Worm (Caenorhabditis elegans) whole organism, mixed stage, embryonic: Measurements from ENCODE around the gene dig-1.

Source experiments
- M03D4.4 ChIP-seq: sonication (generic microtip); optimal IDR thresholded peaks from 2 replicates; lab custom pipeline; 2017; ENCODE audit warnings: mild to moderate bottlenecking, missing genetic modification characterization, missing compliant biosample characterization
- ceh-43 ChIP-seq: fragments of 200-800 bp; sonication (Bioruptor generic); optimal IDR thresholded peaks from 2 replicates; lab custom pipeline; 2018; ENCODE audit warnings: mild to moderate bottlenecking, missing genetic modification characterization, moderate library complexity, missing compliant biosample characterization
- ceh-83 ChIP-seq: fragments of 200-800 bp; sonication (Bioruptor generic); optimal IDR thresholded peaks from 2 replicates; lab custom pipeline; 2018; ENCODE audit warnings: mild to moderate bottlenecking, missing genetic modification characterization, missing compliant biosample characterization
- ces-1 ChIP-seq: fragments of 150-350 bp; optimal IDR thresholded peaks from 2 replicates; lab custom pipeline; 2014; ENCODE audit warnings: missing biosample characterization, missing genetic modification reagents, missing genetic modification characterization
- cnd-1 ChIP-seq: fragments of 200-800 bp; sonication (Bioruptor generic); optimal IDR thresholded peaks from 2 replicates; lab custom pipeline; 2018; ENCODE audit warnings: mild to moderate bottlenecking, missing genetic modification characterization, missing compliant biosample characterization
- elt-1 ChIP-seq: sonication (generic microtip); optimal IDR thresholded peaks from 2 replicates; lab custom pipeline; 2017; ENCODE audit warnings: missing genetic modification characterization, mild to moderate bottlenecking, missing compliant biosample characterization, antibody characterized with exemption, moderate library complexity, borderline replicate concordance; ENCODE audit not compliant: insufficient read depth
- elt-3 ChIP-seq: fragments of 150-350 bp; optimal IDR thresholded peaks from 2 replicates; lab custom pipeline; 2014; ENCODE audit warnings: missing biosample characterization, missing genetic modification characterization
- flh-1 ChIP-seq: fragments of 200-800 bp; sonication (Bioruptor generic); optimal IDR thresholded peaks from 2 replicates; lab custom pipeline; 2018; ENCODE audit warnings: mild to moderate bottlenecking, missing genetic modification characterization, moderate library complexity, missing compliant biosample characterization
- ham-2 ChIP-seq: fragments of 200-800 bp; sonication (Bioruptor generic); optimal IDR thresholded peaks from 2 replicates; lab custom pipeline; 2018; ENCODE audit warnings: mild to moderate bottlenecking, missing genetic modification characterization, missing compliant biosample characterization
- hlh-1 ChIP-seq: fragments of 150-350 bp; optimal IDR thresholded peaks from 2 replicates; lab custom pipeline; 2014; ENCODE audit warnings: missing biosample characterization, missing genetic modification reagents, missing genetic modification characterization
- lin-13 ChIP-seq: fragments of 150-350 bp; optimal IDR thresholded peaks from 2 replicates; lab custom pipeline; 2014; ENCODE audit warnings: missing biosample characterization, missing genetic modification characterization
- lsy-2 ChIP-seq: fragments of 150-350 bp; optimal IDR thresholded peaks from 2 replicates; lab custom pipeline; 2014; ENCODE audit warnings: missing biosample characterization, missing genetic modification characterization
- mep-1 ChIP-seq: fragments of 150-350 bp; optimal IDR thresholded peaks from 2 replicates; lab custom pipeline; 2017; ENCODE audit warnings: missing biosample characterization, missing genetic modification reagents, missing genetic modification characterization, inconsistent platforms
- nhr-2 ChIP-seq: fragments of 150-350 bp; optimal IDR thresholded peaks from 2 replicates; lab custom pipeline; 2014; ENCODE audit warnings: missing biosample characterization, missing genetic modification characterization
- nhr-28 ChIP-seq: fragments of 150-350 bp; optimal IDR thresholded peaks from 2 replicates; lab custom pipeline; 2014; ENCODE audit warnings: missing biosample characterization, missing genetic modification characterization
- pha-4 ChIP-seq: fragments of 150-350 bp; optimal IDR thresholded peaks from 2 replicates; lab custom pipeline; 2018; ENCODE audit warnings: missing biosample characterization, missing genetic modification reagents, missing genetic modification characterization
- sptf-1 ChIP-seq: sonication (generic microtip); optimal IDR thresholded peaks from 2 replicates; lab custom pipeline; 2017; ENCODE audit warnings: mild to moderate bottlenecking, missing genetic modification characterization, moderate library complexity, missing compliant biosample characterization
- tbx-8 ChIP-seq: fragments of 200-800 bp; sonication (Bioruptor generic); optimal IDR thresholded peaks from 2 replicates; lab custom pipeline; 2018; ENCODE audit warnings: mild to moderate bottlenecking, missing genetic modification characterization, moderate library complexity, missing compliant biosample characterization
- unc-120 ChIP-seq: sonication (generic microtip); optimal IDR thresholded peaks from 2 replicates; lab custom pipeline; 2017; ENCODE audit warnings: missing genetic modification characterization, missing compliant biosample characterization; ENCODE audit not compliant: poor library complexity, severe bottlenecking
- unc-39 ChIP-seq: fragments of 150-350 bp; optimal IDR thresholded peaks from 2 replicates; lab custom pipeline; 2014; ENCODE audit warnings: missing biosample characterization, missing genetic modification characterization
- unc-62 ChIP-seq: fragments of 150-350 bp; optimal IDR thresholded peaks from 2 replicates; lab custom pipeline; 2014; ENCODE audit warnings: missing biosample characterization, missing genetic modification reagents, missing genetic modification characterization
- zip-8 ChIP-seq: fragments of 150-350 bp; optimal IDR thresholded peaks from 2 replicates; lab custom pipeline; 2014; ENCODE audit warnings: missing biosample characterization, missing genetic modification characterization
- ztf-11 ChIP-seq: fragments of 150-350 bp; optimal IDR thresholded peaks from 2 replicates; lab custom pipeline; 2014; ENCODE audit warnings: missing biosample characterization, missing genetic modification characterization

Gene dig-1

DNA sequence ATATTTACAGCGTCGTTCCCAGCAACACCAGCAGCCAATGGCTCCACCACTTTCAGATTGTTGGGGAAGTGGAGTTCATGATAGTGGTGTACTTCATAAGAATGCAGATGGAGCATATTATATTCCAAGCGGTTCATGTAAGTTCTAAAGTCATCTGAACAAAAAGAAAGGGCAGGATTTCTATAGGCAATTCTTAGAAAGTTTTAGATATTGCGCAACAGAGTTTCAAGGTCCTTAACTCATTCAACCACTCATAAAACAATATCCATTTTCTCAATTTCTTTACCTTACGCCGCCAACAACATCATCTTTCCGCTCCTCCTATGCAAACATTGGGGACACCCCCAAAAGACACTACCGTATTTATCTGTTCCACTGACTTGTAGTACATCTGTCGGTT, 85.2 kb downstream of the dig-1 start:
- TF ChIP-seq sptf-1 (tag; lab: Kevin White, UChicago), result no peak
- no peak for TF ChIP-seq ztf-11 (tag; lab: Kevin White, UChicago)
- peak; percentile 92 for TF ChIP-seq zip-8
- TF ChIP-seq pha-4 (tag; lab: Kevin White, UChicago), result peak; percentile 4
- no peak for TF ChIP-seq nhr-2 (tag; lab: Kevin White, UChicago)
- TF ChIP-seq mep-1 (tag; lab: Kevin White, UChicago), result no peak
- TF ChIP-seq elt-1 (tag; lab: Kevin White, UChicago), result no peak
- no peak for TF ChIP-seq M03D4.4 (tag; lab: Kevin White, UChicago)

DNA sequence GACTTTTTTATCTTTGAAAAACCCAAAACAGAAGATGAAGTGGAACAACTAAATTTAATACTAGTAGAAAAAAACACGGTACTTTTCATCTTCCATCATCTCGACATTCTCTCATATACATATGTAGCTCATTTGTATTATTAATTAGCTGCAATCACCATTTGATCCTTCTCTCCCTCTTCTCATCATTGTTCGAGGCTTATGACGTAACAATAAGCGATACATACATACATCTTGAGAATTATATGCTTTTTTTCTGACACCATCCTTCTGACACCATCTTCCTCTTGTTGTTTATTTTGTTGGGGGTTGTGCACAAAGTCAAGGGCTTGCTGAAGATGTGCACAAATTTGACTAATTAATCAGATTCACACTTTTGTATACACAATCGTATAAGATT, 91.2 kb downstream of the dig-1 start:
- TF ChIP-seq sptf-1 (tag; lab: Kevin White, UChicago), result no peak
- peak; percentile 39 for TF ChIP-seq ces-1 (GFP tag; lab: Kevin White, UChicago)
- TF ChIP-seq zip-8, result peak; percentile 90
- no peak for TF ChIP-seq cnd-1 (tag; lab: Kevin White, UChicago)
- no peak for TF ChIP-seq tbx-8
- no peak for TF ChIP-seq ceh-83 (GFP tag; lab: Kevin White, UChicago)
- TF ChIP-seq elt-1 (tag; lab: Kevin White, UChicago), result no peak
- TF ChIP-seq flh-1 (GFP tag; lab: Kevin White, UChicago), result no peak
- TF ChIP-seq lin-13 (tag; lab: Kevin White, UChicago), result no peak
- no peak for TF ChIP-seq M03D4.4 (tag; lab: Kevin White, UChicago)
- TF ChIP-seq unc-62, result no peak
- TF ChIP-seq nhr-2 (tag; lab: Kevin White, UChicago), result no peak
- TF ChIP-seq mep-1 (tag; lab: Kevin White, UChicago), result no peak

DNA sequence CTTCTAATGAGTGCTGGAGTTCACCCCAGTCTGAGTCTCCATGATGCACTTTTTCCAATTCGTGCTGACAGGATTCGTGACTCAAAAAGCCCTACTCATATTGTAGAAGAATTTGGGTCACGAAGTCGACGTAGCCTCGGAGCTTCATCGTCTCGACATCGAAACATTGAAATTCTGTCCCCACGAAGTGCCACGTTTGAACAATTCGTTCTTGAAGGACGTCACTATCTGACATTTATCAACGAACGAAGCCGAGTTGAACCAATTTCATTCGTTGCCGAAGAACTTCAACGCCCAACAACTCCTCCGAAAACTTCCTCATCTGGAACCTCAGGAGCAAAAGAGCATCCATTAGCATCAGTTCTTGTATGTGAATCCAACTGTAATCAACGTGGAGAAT, 93.0 kb downstream of the dig-1 start:
- TF ChIP-seq ces-1 (GFP tag; lab: Kevin White, UChicago) (no peak), nhr-28 (tag; lab: Kevin White, UChicago) (no peak), unc-120 (tag; lab: Kevin White, UChicago) (no peak), lsy-2 (tag; lab: Kevin White, UChicago) (no peak), ceh-43 (GFP tag; lab: Kevin White, UChicago) (no peak), flh-1 (GFP tag; lab: Kevin White, UChicago) (no peak), cnd-1 (tag; lab: Kevin White, UChicago) (no peak), ztf-11 (tag; lab: Kevin White, UChicago) (no peak), tbx-8 (no peak), hlh-1 (no peak), M03D4.4 (tag; lab: Kevin White, UChicago) (no peak), ham-2 (no peak), elt-1 (tag; lab: Kevin White, UChicago) (no peak), unc-39 (tag; lab: Kevin White, UChicago) (no peak), elt-3 (tag; lab: Kevin White, UChicago) (no peak)
- TF ChIP-seq, all 35 proteins: peak for 0
